Worm (Caenorhabditis elegans) whole organism, L4 larva: ENCODE measurements around the gene cdd-2.

ENCODE experiments used
- ceh-28 ChIP-seq: fragments of 150-350 bp; optimal IDR thresholded peaks from 2 replicates; lab custom pipeline; 2014; ENCODE audit warnings: missing biosample characterization, missing genetic modification reagents, missing genetic modification characterization
- gei-8 ChIP-seq: fragments of 200-800 bp; sonication (Bioruptor generic); optimal IDR thresholded peaks from 2 replicates; lab custom pipeline; 2018; ENCODE audit warnings: mild to moderate bottlenecking, missing genetic modification characterization, missing compliant biosample characterization
- nhr-28 ChIP-seq: fragments of 150-350 bp; optimal IDR thresholded peaks from 2 replicates; lab custom pipeline; 2014; ENCODE audit warnings: missing biosample characterization, missing genetic modification characterization
- unc-62 ChIP-seq, 3 experiments: fragments of 150-350 bp in 1 of 3; sonication (generic microtip); optimal IDR thresholded peaks in 2 of 3; peaks in 1 of 3; 1 replicate in 1 of 3; 2 replicates in 2 of 3; lab custom pipeline; 2014 to 2017; ENCODE audit warnings: missing biosample characterization in 3 of 3, missing genetic modification characterization in 3 of 3, missing genetic modification reagents in 3 of 3, missing genotype in 1 of 3

- TF ChIP-seq gei-8 (GFP tag; lab: Kevin White, UChicago) (no peak), ceh-28 (tag; lab: Kevin White, UChicago) (no peak), nhr-28 (tag; lab: Kevin White, UChicago) (no peak), unc-62 (GFP tag; optimal IDR thresholded peaks at IDR 0.05 in 1 of 2; lab: Kevin White, UChicago) (no peak), unc-62 (tag; optimal IDR thresholded peaks at IDR 0.05; lab: Kevin White, UChicago) (no peak)
Measured at ce11 chrIV:7551254-7551653, 3.6 kb upstream of the cdd-2 start.
